Worm (Caenorhabditis elegans) whole organism, young adult: ENCODE measurements around the gene spp-6.

Source experiments
- B0261.1 ChIP-seq: sonication (generic microtip); optimal IDR thresholded peaks from 2 replicates; lab custom pipeline; 2016; ENCODE audit warnings: mild to moderate bottlenecking, missing genetic modification characterization, moderate library complexity, missing compliant biosample characterization
- F33H1.4 ChIP-seq: fragments of 200-800 bp; sonication (Bioruptor generic); IDR thresholded peaks from 2 replicates; pipeline ENCODE4 v1.3.6; 2022; ENCODE audit warnings: missing genetic modification reagents, missing genetic modification characterization, missing compliant biosample characterization
- F39B2.1 ChIP-seq: fragments of 200-800 bp; sonication (Bioruptor generic); IDR thresholded peaks from 2 replicates; pipeline ENCODE4 v1.3.6; 2022; ENCODE audit warnings: missing genetic modification reagents, missing genetic modification characterization, missing compliant biosample characterization
- T07F8.4 ChIP-seq: sonication (generic microtip); optimal IDR thresholded peaks from 2 replicates; lab custom pipeline; 2016; ENCODE audit warnings: mild to moderate bottlenecking, missing genetic modification characterization, moderate library complexity, missing compliant biosample characterization
- T26A5.8 ChIP-seq: sonication (generic microtip); optimal IDR thresholded peaks from 2 replicates; lab custom pipeline; 2016; ENCODE audit warnings: missing genetic modification characterization, missing compliant biosample characterization
- Y53F4B.3 ChIP-seq: fragments of 200-800 bp; sonication (Bioruptor generic); IDR thresholded peaks from 2 replicates; pipeline ENCODE4 v1.3.6; 2022; ENCODE audit warnings: missing genetic modification reagents, missing genetic modification characterization, missing compliant biosample characterization
- Y53G8AR.9 ChIP-seq: fragments of 200-800 bp; sonication (Bioruptor generic); conservative IDR thresholded peaks from 2 replicates; pipeline ENCODE4 v1.3.6; 2022; ENCODE audit warnings: missing genetic modification reagents, missing genetic modification characterization, missing compliant biosample characterization
- Y56A3A.18 ChIP-seq: fragments of 200-800 bp; sonication (Bioruptor generic); IDR thresholded peaks from 2 replicates; pipeline ENCODE4 v1.3.6; 2022; ENCODE audit warnings: missing genetic modification reagents, missing genetic modification characterization, missing compliant biosample characterization
- Y95B8A.8 ChIP-seq: fragments of 200-800 bp; sonication (Bioruptor generic); IDR thresholded peaks from 2 replicates; pipeline ENCODE4 v1.3.6; 2022; ENCODE audit warnings: missing genetic modification reagents, missing genetic modification characterization, missing compliant biosample characterization
- atf-7 ChIP-seq: sonication (generic microtip); optimal IDR thresholded peaks from 2 replicates; lab custom pipeline; 2017; ENCODE audit warnings: mild to moderate bottlenecking, missing genetic modification characterization, missing compliant biosample characterization
- attf-6 ChIP-seq: fragments of 200-800 bp; sonication (Bioruptor generic); IDR thresholded peaks from 2 replicates; pipeline ENCODE4 v1.3.6; 2022; ENCODE audit warnings: missing genetic modification reagents, missing genetic modification characterization, missing compliant biosample characterization
- bed-1 ChIP-seq: fragments of 200-800 bp; sonication (Bioruptor generic); IDR thresholded peaks from 2 replicates; pipeline ENCODE4 v1.3.6; 2022; ENCODE audit warnings: missing genetic modification reagents, missing genetic modification characterization, missing compliant biosample characterization
- bed-2 ChIP-seq: fragments of 200-800 bp; sonication (Bioruptor generic); IDR thresholded peaks from 2 replicates; pipeline ENCODE4 v1.3.6; 2022; ENCODE audit warnings: missing genetic modification reagents, missing genetic modification characterization, missing compliant biosample characterization
- ceh-100 ChIP-seq: fragments of 200-800 bp; sonication (Bioruptor generic); IDR thresholded peaks from 2 replicates; pipeline ENCODE4 v1.3.6; 2022; ENCODE audit warnings: missing genetic modification reagents, missing genetic modification characterization, missing compliant biosample characterization
- ceh-27 ChIP-seq: fragments of 200-800 bp; sonication (Bioruptor generic); optimal IDR thresholded peaks from 2 replicates; lab custom pipeline; 2018; ENCODE audit warnings: mild to moderate bottlenecking, missing genetic modification characterization, moderate library complexity, missing compliant biosample characterization
- ceh-58 ChIP-seq: fragments of 200-800 bp; sonication (Bioruptor generic); IDR thresholded peaks from 2 replicates; pipeline ENCODE4 v1.3.6; 2022; ENCODE audit warnings: missing genetic modification characterization, missing compliant biosample characterization
- ekl-4 ChIP-seq: fragments of 200-800 bp; sonication (Bioruptor generic); IDR thresholded peaks from 2 replicates; pipeline ENCODE4 v1.3.6; 2022; ENCODE audit warnings: missing genetic modification reagents, missing genetic modification characterization, missing compliant biosample characterization
- fkh-3 ChIP-seq: sonication (generic microtip); optimal IDR thresholded peaks from 2 replicates; lab custom pipeline; 2016; ENCODE audit warnings: mild to moderate bottlenecking, missing genetic modification characterization, missing compliant biosample characterization
- hlh-12 ChIP-seq: sonication (generic microtip); optimal IDR thresholded peaks from 2 replicates; lab custom pipeline; 2016; ENCODE audit warnings: missing genetic modification characterization, missing compliant biosample characterization
- hmg-1.2 ChIP-seq: fragments of 200-800 bp; sonication (Bioruptor generic); IDR thresholded peaks from 2 replicates; pipeline ENCODE4 v1.3.6; 2022; ENCODE audit warnings: missing genetic modification reagents, missing genetic modification characterization, missing compliant biosample characterization
- lag-1 ChIP-seq: fragments of 200-800 bp; sonication (Bioruptor generic); IDR thresholded peaks from 2 replicates; pipeline ENCODE4 v1.3.6; 2022; ENCODE audit warnings: missing genetic modification reagents, missing genetic modification characterization, missing compliant biosample characterization
- let-607 ChIP-seq, 2 experiments: fragments of 200-800 bp in 1 of 2; sonication (Bioruptor generic) in 1 of 2; sonication (generic microtip) in 1 of 2; optimal IDR thresholded peaks; 2 replicates each; lab custom pipeline; 2016 to 2018; ENCODE audit warnings: mild to moderate bottlenecking in 2 of 2, missing compliant biosample characterization in 2 of 2, missing genetic modification characterization in 2 of 2, moderate library complexity in 2 of 2, missing genotype in 1 of 2
- lin-26 ChIP-seq: fragments of 200-800 bp; sonication (Bioruptor generic); IDR thresholded peaks from 2 replicates; pipeline ENCODE4 v1.3.6; 2022; ENCODE audit warnings: missing genetic modification reagents, missing genetic modification characterization, missing compliant biosample characterization
- lin-40 ChIP-seq: sonication (generic microtip); optimal IDR thresholded peaks from 2 replicates; lab custom pipeline; 2016; ENCODE audit warnings: missing genetic modification characterization, mild to moderate bottlenecking, missing compliant biosample characterization, missing genotype, missing genetic modification reagents
- mcd-1 ChIP-seq: fragments of 200-800 bp; sonication (Bioruptor generic); IDR thresholded peaks from 2 replicates; pipeline ENCODE4 v1.3.6; 2022; ENCODE audit warnings: missing genetic modification reagents, missing genetic modification characterization, missing compliant biosample characterization
- mel-28 ChIP-seq: sonication (generic microtip); optimal IDR thresholded peaks from 2 replicates; lab custom pipeline; 2016; ENCODE audit warnings: borderline replicate concordance, mild to moderate bottlenecking, missing genetic modification characterization, missing compliant biosample characterization
- mes-4 ChIP-seq: sonication (generic microtip); optimal IDR thresholded peaks from 2 replicates; lab custom pipeline; 2016; ENCODE audit warnings: missing genotype, missing genetic modification characterization, missing compliant biosample characterization
- nfya-1 ChIP-seq: sonication (generic microtip); optimal IDR thresholded peaks from 2 replicates; lab custom pipeline; 2017; ENCODE audit warnings: antibody characterized with exemption, missing compliant biosample characterization, missing genetic modification characterization, borderline replicate concordance; ENCODE audit not compliant: insufficient read depth
- nfya-2 ChIP-seq: fragments of 200-800 bp; sonication (Bioruptor generic); IDR thresholded peaks from 2 replicates; pipeline ENCODE4 v1.3.6; 2022; ENCODE audit warnings: missing genetic modification reagents, missing genetic modification characterization, missing compliant biosample characterization
- nhr-80 ChIP-seq: sonication (generic microtip); optimal IDR thresholded peaks from 2 replicates; lab custom pipeline; 2016; ENCODE audit warnings: missing genetic modification characterization, missing compliant biosample characterization
- nhr-90 ChIP-seq: sonication (generic microtip); optimal IDR thresholded peaks from 2 replicates; lab custom pipeline; 2016; ENCODE audit warnings: missing genotype, mild to moderate bottlenecking, missing genetic modification characterization, missing compliant biosample characterization
- pha-4 ChIP-seq: fragments of 150-350 bp; sonication (generic microtip); optimal IDR thresholded peaks from 2 replicates; lab custom pipeline; 2014; ENCODE audit warnings: missing biosample characterization, missing genetic modification reagents, missing genetic modification characterization
- rcor-1 ChIP-seq: fragments of 200-800 bp; sonication (Bioruptor generic); IDR thresholded peaks from 2 replicates; pipeline ENCODE4 v1.3.6; 2022; ENCODE audit warnings: missing genetic modification reagents, missing genetic modification characterization, missing compliant biosample characterization
- repo-1 ChIP-seq: sonication (generic microtip); optimal IDR thresholded peaks from 2 replicates; lab custom pipeline; 2017; ENCODE audit warnings: mild to moderate bottlenecking, missing genetic modification characterization, missing compliant biosample characterization
- sdz-38 ChIP-seq: sonication (generic microtip); optimal IDR thresholded peaks from 2 replicates; lab custom pipeline; 2016; ENCODE audit warnings: missing genotype, missing genetic modification characterization, missing compliant biosample characterization
- tbx-9 ChIP-seq: sonication (generic microtip); optimal IDR thresholded peaks from 2 replicates; lab custom pipeline; 2016; ENCODE audit warnings: borderline replicate concordance, missing genetic modification characterization, inconsistent platforms, missing compliant biosample characterization
- tlf-1 ChIP-seq: fragments of 200-800 bp; sonication (Bioruptor generic); optimal IDR thresholded peaks from 2 replicates; lab custom pipeline; 2018; ENCODE audit warnings: mild to moderate bottlenecking, missing genetic modification characterization, missing compliant biosample characterization
- unc-62 ChIP-seq: fragments of 150-350 bp; optimal IDR thresholded peaks from 2 replicates; lab custom pipeline; 2014; ENCODE audit warnings: missing biosample characterization, missing genetic modification reagents, missing genetic modification characterization
- zim-3 ChIP-seq: sonication (generic microtip); optimal IDR thresholded peaks from 2 replicates; lab custom pipeline; 2017; ENCODE audit warnings: mild to moderate bottlenecking, missing genetic modification characterization, moderate library complexity, missing compliant biosample characterization
- ztf-25 ChIP-seq: fragments of 200-800 bp; sonication (Bioruptor generic); IDR thresholded peaks from 2 replicates; pipeline ENCODE4 v1.3.6; 2022; ENCODE audit warnings: missing genetic modification reagents, missing genetic modification characterization, missing compliant biosample characterization
- ztf-3 ChIP-seq: fragments of 200-800 bp; sonication (Bioruptor generic); optimal IDR thresholded peaks from 2 replicates; lab custom pipeline; 2018; ENCODE audit warnings: mild to moderate bottlenecking, missing genetic modification characterization, missing compliant biosample characterization
- ztf-6 ChIP-seq: fragments of 200-800 bp; sonication (Bioruptor generic); IDR thresholded peaks from 2 replicates; pipeline ENCODE4 v1.3.6; 2022; ENCODE audit warnings: missing genetic modification reagents, missing genetic modification characterization, missing compliant biosample characterization

The spp-6 gene

DNA sequence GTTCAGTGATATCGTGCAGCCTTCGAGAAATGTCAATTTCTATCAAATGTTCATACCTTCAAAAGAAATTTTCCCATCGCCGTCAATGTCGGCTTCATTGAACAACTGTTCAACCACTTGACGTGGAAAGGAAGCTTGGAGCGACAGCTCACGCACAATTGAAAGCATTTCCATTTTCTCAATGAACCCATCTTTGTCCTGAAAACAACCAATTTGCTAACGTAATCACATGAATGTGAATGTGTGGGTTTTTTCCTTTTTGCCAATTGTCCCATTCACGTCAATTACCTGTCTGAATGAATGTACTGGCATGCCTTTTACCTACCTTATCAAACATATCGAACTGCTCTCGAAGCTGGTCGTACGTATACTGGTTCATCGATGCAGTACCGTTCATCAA, 20.8 kb upstream of the spp-6 start (continued):
- TF ChIP-seq ceh-27 (no peak), Y53F4B.3 (no peak), mcd-1 (GFP tag; lab: Robert Waterston, UW) (no peak), hlh-12 (tag; lab: Kevin White, UChicago) (no peak), hmg-1.2 (GFP tag; lab: Robert Waterston, UW) (0 out of 2 replicates have a peak, but pooled peaks have one; percentile 17), ztf-6 (GFP tag; lab: Robert Waterston, UW) (no peak), mel-28 (tag; lab: Kevin White, UChicago) (no peak), bed-2 (no peak), bed-1 (GFP tag; lab: Robert Waterston, UW) (no peak), Y95B8A.8 (GFP tag; lab: Robert Waterston, UW) (no peak), tlf-1 (GFP tag; lab: Kevin White, UChicago) (no peak), Y56A3A.18 (GFP tag; lab: Robert Waterston, UW) (no peak), ztf-25 (GFP tag; lab: Robert Waterston, UW) (no peak), rcor-1 (GFP tag; lab: Robert Waterston, UW) (no peak), let-607 (tag; optimal IDR thresholded peaks at IDR 0.05; lab: Kevin White, UChicago) (peak; percentile 78 to 91), ceh-100 (GFP tag; lab: Robert Waterston, UW) (no peak), attf-6 (GFP tag; lab: Robert Waterston, UW) (no peak), unc-62 (GFP tag; lab: Kevin White, UChicago) (peak; percentile 29), fkh-3 (tag; lab: Kevin White, UChicago) (no peak)

DNA sequence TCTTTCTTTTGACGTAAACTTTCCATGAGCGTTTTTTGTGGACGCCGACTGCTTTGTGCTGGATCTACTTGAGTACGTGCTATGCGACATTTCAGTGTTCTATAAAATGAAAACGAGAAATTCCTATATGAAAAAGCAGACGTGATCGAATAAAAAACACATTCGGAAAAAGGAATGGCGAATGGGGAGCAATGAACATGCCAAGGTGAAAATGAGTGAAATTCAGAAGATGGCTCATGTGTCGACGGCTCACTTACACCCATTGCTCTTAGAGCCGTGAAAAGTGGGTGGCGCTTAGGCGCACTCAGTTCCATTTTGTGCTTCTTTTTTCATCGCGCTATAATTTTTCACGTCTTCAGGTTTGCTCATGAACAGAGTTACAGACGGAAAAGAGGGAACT, 18.5 kb upstream of the spp-6 start, which contains the start of gene K03A1.4:
TSS of gene K03A1.4 (minus strand) at position 101 of the 400 bp plus-strand sequence.
- no peak for TF ChIP-seq zim-3
- no peak for TF ChIP-seq Y53G8AR.9 (GFP tag; lab: Robert Waterston, UW)
- TF ChIP-seq nfya-2 = no peak
- no peak for TF ChIP-seq Y56A3A.18 (GFP tag; lab: Robert Waterston, UW)
- TF ChIP-seq ekl-4 (GFP tag; lab: Robert Waterston, UW) = no peak

DNA sequence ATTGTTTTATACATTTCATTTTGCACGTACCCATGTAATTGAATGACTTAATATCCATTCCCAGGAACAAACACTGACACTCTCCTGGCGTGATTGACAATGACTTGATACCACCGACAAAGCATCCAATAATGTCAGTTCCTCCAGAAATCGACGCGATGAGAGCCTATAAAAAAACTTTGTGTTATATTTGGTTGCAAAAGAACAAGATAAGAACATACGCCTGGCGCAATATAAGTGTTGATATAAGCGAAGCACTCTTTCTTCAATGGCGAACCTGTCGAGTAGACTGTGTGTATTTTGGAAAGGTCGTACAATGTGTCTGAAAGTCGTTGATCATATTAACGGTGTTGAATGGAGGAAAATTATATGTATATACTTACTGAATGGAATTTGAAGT, 14.0 kb upstream of the spp-6 start:
- TF ChIP-seq mes-4 = no peak
- TF ChIP-seq nhr-80 (tag; lab: Kevin White, UChicago) = peak; percentile 59
- TF ChIP-seq, all 124 proteins: peak for 1

- TF ChIP-seq atf-7 (tag; lab: Kevin White, UChicago) (peak; percentile 13), nhr-90 (peak; percentile 4), ekl-4 (GFP tag; lab: Robert Waterston, UW) (no peak), sdz-38 (tag; lab: Kevin White, UChicago) (no peak), T07F8.4 (no peak), lag-1 (GFP tag; lab: Robert Waterston, UW) (no peak), T26A5.8 (tag; lab: Kevin White, UChicago) (no peak), rcor-1 (GFP tag; lab: Robert Waterston, UW) (no peak), ceh-58 (GFP tag; lab: Robert Waterston, UW) (no peak), F39B2.1 (GFP tag; lab: Robert Waterston, UW) (no peak), lin-40 (tag; lab: Kevin White, UChicago) (peak; percentile 19), lin-26 (no peak), B0261.1 (tag; lab: Kevin White, UChicago) (no peak), pha-4 (tag; lab: Kevin White, UChicago) (no peak), tbx-9 (tag; lab: Kevin White, UChicago) (no peak), ceh-27 (no peak), nfya-1 (tag; lab: Kevin White, UChicago) (no peak), hlh-12 (tag; lab: Kevin White, UChicago) (no peak), nhr-80 (tag; lab: Kevin White, UChicago) (peak; percentile 84), ztf-3 (GFP tag; lab: Kevin White, UChicago) (no peak), F33H1.4 (GFP tag; lab: Robert Waterston, UW) (no peak), repo-1 (tag; lab: Kevin White, UChicago) (no peak)
Observed at ce11 chrX:7305520-7306186, 11.5 kb upstream of the spp-6 start, which contains the start of gene sur-5. sur-5 (minus strand) TSS chrX:7305570.
